Fruit fly (Drosophila melanogaster): ENCODE data around the gene pav.

Gene pav

DNA sequence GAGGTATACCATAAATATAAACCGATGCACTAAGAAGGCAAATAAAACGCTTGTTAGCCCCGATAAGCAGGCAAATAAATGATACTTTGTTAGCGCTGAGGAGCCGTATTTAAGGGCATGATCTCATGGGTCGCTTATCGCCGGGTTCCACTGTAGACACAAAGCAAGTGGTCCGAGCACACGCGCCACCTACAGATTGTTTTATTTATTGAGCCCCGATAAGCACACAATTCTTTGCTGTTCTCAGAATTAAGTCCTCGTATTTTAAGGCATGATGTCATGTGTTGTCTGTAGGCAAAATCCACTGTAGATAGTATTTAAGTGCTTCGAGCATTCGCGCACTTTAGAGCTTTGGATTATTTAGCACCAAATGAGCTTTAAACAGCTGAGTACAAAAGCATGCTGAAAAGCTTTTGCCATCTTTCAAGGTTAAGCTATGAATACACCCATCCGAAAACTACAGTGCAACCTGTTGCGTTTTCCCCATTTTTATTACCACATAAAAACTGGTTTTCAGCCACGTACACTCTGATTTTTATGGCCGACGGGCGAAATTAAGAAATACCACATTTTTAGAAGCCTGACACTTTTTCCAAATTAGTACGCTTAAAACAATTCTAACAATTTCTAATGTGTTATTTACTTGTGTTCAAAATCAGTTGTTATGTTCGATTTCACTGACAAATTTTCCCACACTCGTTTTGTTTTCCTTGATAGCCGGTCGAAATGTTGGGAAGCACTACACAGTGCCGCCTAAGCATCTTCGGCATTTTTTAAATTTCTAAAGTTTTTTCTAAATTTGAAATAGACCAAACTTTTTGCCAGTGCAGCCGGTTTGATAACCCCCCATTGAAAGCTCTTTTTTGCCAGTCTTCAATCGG lies 2.9 kb upstream of the pav start, which contains the start of gene Sqor (continued):
- peak; percentile 98 for TF ChIP-seq CG3032 (tag; optimal IDR thresholded peaks at IDR 0.05)
- peak; percentile 89 for TF ChIP-seq Smox (GFP tag; optimal IDR thresholded peaks at IDR 0.05)
- TF ChIP-seq CG15336 (GFP tag; IDR thresholded peaks at IDR 0.05), result peak; percentile 97
- TF ChIP-seq vri (GFP tag; optimal IDR thresholded peaks at IDR 0.05), result peak; percentile 95
- TF ChIP-seq net (GFP tag; optimal IDR thresholded peaks at IDR 0.05), result peak; percentile 96
- peak; percentile 94 for TF ChIP-seq topi (GFP tag; optimal IDR thresholded peaks at IDR 0.05)
- peak; percentile 98 for TF ChIP-seq Hr4 (GFP tag; optimal IDR thresholded peaks at IDR 0.05)
- peak; percentile 92 for TF ChIP-seq Gug (GFP tag; IDR thresholded peaks at IDR 0.05)
- peak; percentile 89 for TF ChIP-seq CG9139 (GFP tag; optimal IDR thresholded peaks at IDR 0.05)
- TF ChIP-seq Met (GFP tag; optimal IDR thresholded peaks at IDR 0.05), result no peak
- peak; percentile 94 for TF ChIP-seq acj6 (GFP tag; optimal IDR thresholded peaks at IDR 0.05)
- TF ChIP-seq Eip78C (GFP tag), result peak; percentile 100
- peak; percentile 94 for TF ChIP-seq lz (GFP tag; optimal IDR thresholded peaks at IDR 0.05)
- TF ChIP-seq achi (GFP tag; optimal IDR thresholded peaks at IDR 0.05), result peak; percentile 93
- peak; percentile 88 for TF ChIP-seq spab (GFP tag; optimal IDR thresholded peaks at IDR 0.05)
- peak; percentile 50 for TF ChIP-seq fkh (GFP tag; optimal IDR thresholded peaks at IDR 0.05)
- TF ChIP-seq CG7368 (GFP tag; optimal IDR thresholded peaks at IDR 0.05), result peak; percentile 91
- TF ChIP-seq CG6163 (GFP tag; IDR thresholded peaks at IDR 0.05), result peak; percentile 95
- TF ChIP-seq Hr38 (GFP tag; optimal IDR thresholded peaks at IDR 0.05), result peak; percentile 46
- TF ChIP-seq salr (GFP tag; optimal IDR thresholded peaks at IDR 0.05), result peak; percentile 89 to 97
- TF ChIP-seq esn (GFP tag; optimal IDR thresholded peaks at IDR 0.05), result peak; percentile 96
- peak; percentile 91 for TF ChIP-seq cyc (GFP tag; optimal IDR thresholded peaks at IDR 0.05)
- peak; percentile 97 for TF ChIP-seq Sox102F (GFP tag; optimal IDR thresholded peaks at IDR 0.05)
- peak; percentile 92 for TF ChIP-seq CG16779 (tag; optimal IDR thresholded peaks at IDR 0.05)
- peak; percentile 97 for TF ChIP-seq CG6276 (GFP tag; optimal IDR thresholded peaks at IDR 0.05)

dm6 chr3L:4252121-4252861 lies 9.8 kb downstream of the pav start:
- TF ChIP-seq CG10631 (GFP tag; optimal IDR thresholded peaks at IDR 0.05) (no peak), esn (GFP tag; optimal IDR thresholded peaks at IDR 0.05) (peak; percentile 33), CG6163 (GFP tag; IDR thresholded peaks at IDR 0.05) (peak; percentile 53), Hr4 (GFP tag; optimal IDR thresholded peaks at IDR 0.05) (no peak), CG8632 (GFP tag; optimal IDR thresholded peaks at IDR 0.05) (no peak), dsx (GFP tag; optimal IDR thresholded peaks at IDR 0.05; ENCODE audit: poor library complexity, severe bottlenecking) (peak; percentile 25), spab (GFP tag; optimal IDR thresholded peaks at IDR 0.05) (no peak)

dm6 chr3L:4252862-4253610 lies 10.5 kb downstream of the pav start:
- TF ChIP-seq CG3032 (tag; optimal IDR thresholded peaks at IDR 0.05) (no peak), CG11294 (GFP tag; IDR thresholded peaks at IDR 0.05) (no peak), Sox102F (GFP tag; optimal IDR thresholded peaks at IDR 0.05) (no peak), Hr4 (GFP tag; optimal IDR thresholded peaks at IDR 0.05) (no peak), CG6163 (GFP tag; IDR thresholded peaks at IDR 0.05) (peak; percentile 33; the same call in 1 of the 3 replicates), CG10669 (GFP tag; optimal IDR thresholded peaks at IDR 0.05) (no peak), Ets21C (GFP tag; optimal IDR thresholded peaks at IDR 0.05) (peak; percentile 9), Smox (GFP tag; optimal IDR thresholded peaks at IDR 0.05) (no peak), CG6854 (GFP tag; optimal IDR thresholded peaks at IDR 0.05) (no peak), CG1621 (tag; optimal IDR thresholded peaks at IDR 0.05) (no peak), acj6 (GFP tag; optimal IDR thresholded peaks at IDR 0.05) (peak; percentile 9), vri (GFP tag; optimal IDR thresholded peaks at IDR 0.05) (peak; percentile 69), Eip93F (GFP tag; optimal IDR thresholded peaks at IDR 0.05) (no peak), cyc (GFP tag; optimal IDR thresholded peaks at IDR 0.05) (no peak), CG34406 (GFP tag; optimal IDR thresholded peaks at IDR 0.05) (no peak), Sox15 (GFP tag; optimal IDR thresholded peaks at IDR 0.05) (no peak), CG8319 (GFP tag; optimal IDR thresholded peaks at IDR 0.05) (peak; percentile 21), ss (GFP tag; optimal IDR thresholded peaks at IDR 0.05) (peak in 1 of 2 experiments; percentile 6), CG31627 (GFP tag; optimal IDR thresholded peaks at IDR 0.05) (no peak), CG4318 (GFP tag; optimal IDR thresholded peaks at IDR 0.05) (no peak), spab (GFP tag; optimal IDR thresholded peaks at IDR 0.05) (peak; percentile 16), Sox14 (GFP tag; optimal IDR thresholded peaks at IDR 0.05) (peak; percentile 53), Eip78C (GFP tag) (peak; percentile 72), achi (GFP tag; optimal IDR thresholded peaks at IDR 0.05) (no peak), CG8119 (GFP tag; IDR thresholded peaks at IDR 0.05) (no peak)

Measured in whole organism, prepupa.